Fruit fly (Drosophila melanogaster) whole organism, embryonic: Measurements from ENCODE around the gene Ced-12.

Source experiments
- Ada2b ChIP-seq: fragments of 200-800 bp; sonication (Bioruptor generic); IDR thresholded peaks from 2 replicates; pipeline ENCODE4 v1.3.6; 2022; ENCODE audit warnings: missing biosample characterization, missing genetic modification characterization
- Asciz ChIP-seq: fragments of 200-800 bp; sonication (Bioruptor generic); optimal IDR thresholded peaks from 2 replicates; lab custom pipeline; 2017; ENCODE audit warnings: missing biosample characterization, mild to moderate bottlenecking, missing genetic modification characterization, missing genetic modification reagents
- B-H2 ChIP-seq: fragments of 200-800 bp; sonication (Bioruptor generic); optimal IDR thresholded peaks from 2 replicates; lab custom pipeline; 2018; ENCODE audit warnings: missing biosample characterization, mild to moderate bottlenecking, missing genetic modification characterization
- Bgb ChIP-seq: fragments of 200-800 bp; sonication (Bioruptor generic); IDR thresholded peaks from 2 replicates; pipeline ENCODE4 v1.3.6; 2022; ENCODE audit warnings: missing biosample characterization, missing genetic modification characterization; ENCODE audit not compliant: partially characterized antibody
- BtbVII ChIP-seq: fragments of 200-800 bp; sonication (Bioruptor generic); optimal IDR thresholded peaks from 3 replicates; lab custom pipeline; 2017; ENCODE audit warnings: missing biosample characterization, mild to moderate bottlenecking, missing genetic modification characterization
- CG10431 ChIP-seq: fragments of 200-800 bp; sonication (Bioruptor generic); optimal IDR thresholded peaks from 3 replicates; lab custom pipeline; 2018; ENCODE audit warnings: missing biosample characterization, mild to moderate bottlenecking, missing genetic modification characterization
- CG10565 ChIP-seq: fragments of 200-800 bp; sonication (Bioruptor generic); optimal IDR thresholded peaks from 3 replicates; lab custom pipeline; 2016; ENCODE audit warnings: missing biosample characterization, mild to moderate bottlenecking, missing genetic modification characterization
- CG12071 ChIP-seq: fragments of 200-800 bp; sonication (Bioruptor generic); optimal IDR thresholded peaks from 3 replicates; lab custom pipeline; 2018; ENCODE audit warnings: missing biosample characterization, mild to moderate bottlenecking, missing genetic modification characterization
- CG1233 ChIP-seq: fragments of 200-800 bp; sonication (Bioruptor generic); optimal IDR thresholded peaks from 4 replicates; lab custom pipeline; 2018; ENCODE audit warnings: missing biosample characterization, mild to moderate bottlenecking, missing genetic modification characterization
- CG13287 ChIP-seq: fragments of 200-800 bp; sonication (Bioruptor generic); IDR thresholded peaks from 2 replicates; pipeline ENCODE4 v1.3.6; 2022; ENCODE audit warnings: missing biosample characterization, missing genetic modification characterization; ENCODE audit not compliant: partially characterized antibody
- CG13424 ChIP-seq: fragments of 200-800 bp; sonication (Bioruptor generic); optimal IDR thresholded peaks from 2 replicates; lab custom pipeline; 2019; ENCODE audit warnings: missing biosample characterization, mild to moderate bottlenecking, missing genetic modification characterization, moderate library complexity
- CG15479 ChIP-seq: fragments of 200-800 bp; sonication (Bioruptor generic); optimal IDR thresholded peaks from 3 replicates; lab custom pipeline; 2019; ENCODE audit warnings: missing biosample characterization, mild to moderate bottlenecking, missing genetic modification characterization, moderate library complexity
- CG18619 ChIP-seq: fragments of 200-800 bp; sonication (Bioruptor generic); optimal IDR thresholded peaks from 3 replicates; lab custom pipeline; 2017; ENCODE audit warnings: missing biosample characterization, mild to moderate bottlenecking, missing genetic modification characterization
- CG2116 ChIP-seq: fragments of 200-800 bp; sonication (Bioruptor generic); optimal IDR thresholded peaks from 3 replicates; lab custom pipeline; 2018; ENCODE audit warnings: missing biosample characterization, mild to moderate bottlenecking, missing genetic modification characterization
- CG30403 ChIP-seq: fragments of 200-800 bp; sonication (Bioruptor generic); optimal IDR thresholded peaks from 3 replicates; lab custom pipeline; 2016; ENCODE audit warnings: missing biosample characterization, missing genetic modification characterization
- CG32772 ChIP-seq: fragments of 200-800 bp; sonication (Bioruptor generic); IDR thresholded peaks from 2 replicates; pipeline ENCODE4 v1.3.6; 2022; ENCODE audit warnings: missing biosample characterization, missing genetic modification characterization
- CG7556 ChIP-seq: fragments of 200-800 bp; sonication (Bioruptor generic); optimal IDR thresholded peaks from 2 replicates; lab custom pipeline; 2017; ENCODE audit warnings: missing biosample characterization, mild to moderate bottlenecking, missing genetic modification characterization
- CG8478 ChIP-seq: fragments of >200 bp; optimal IDR thresholded peaks from 2 replicates; lab custom pipeline; 2018
- CG9437 ChIP-seq: fragments of 200-800 bp; sonication (Bioruptor generic); optimal IDR thresholded peaks from 2 replicates; lab custom pipeline; 2018; ENCODE audit warnings: missing biosample characterization, mild to moderate bottlenecking, missing genetic modification characterization
- Dfd ChIP-seq, 2 experiments: fragments of >200 bp; optimal IDR thresholded peaks; 2 replicates each; lab custom pipeline; 2017; ENCODE audit warnings: missing biosample characterization in 2 of 2, missing genetic modification characterization in 2 of 2
- Dip2 ChIP-seq: fragments of 200-800 bp; sonication (Bioruptor generic); IDR thresholded peaks from 2 replicates; pipeline ENCODE4 v1.3.6; 2022; ENCODE audit warnings: missing biosample characterization, missing genetic modification characterization
- Ets65A ChIP-seq: fragments of 200-800 bp; sonication (Bioruptor generic); peaks from one replicate; lab custom pipeline; 2016; ENCODE audit warnings: missing biosample characterization, missing genetic modification characterization
- Kr ChIP-seq: fragments of 200-800 bp; sonication (Bioruptor generic); optimal IDR thresholded peaks from 2 replicates; lab custom pipeline; 2017; ENCODE audit warnings: missing biosample characterization, mild to moderate bottlenecking, missing genetic modification characterization
- MTF-1 ChIP-seq: fragments of 200-800 bp; sonication (Bioruptor generic); optimal IDR thresholded peaks from 2 replicates; lab custom pipeline; 2018; ENCODE audit warnings: missing biosample characterization, mild to moderate bottlenecking, missing genetic modification characterization, borderline replicate concordance
- Nf-YB ChIP-seq: fragments of 200-800 bp; sonication (Bioruptor generic); optimal IDR thresholded peaks from 3 replicates; lab custom pipeline; 2019; ENCODE audit warnings: missing biosample characterization, mild to moderate bottlenecking, missing genetic modification characterization, moderate library complexity
- Nf-YC ChIP-seq: fragments of 200-800 bp; optimal IDR thresholded peaks from 3 replicates; lab custom pipeline; 2019; ENCODE audit warnings: missing biosample characterization, mild to moderate bottlenecking, missing genetic modification characterization, moderate library complexity
- Xrp1 ChIP-seq: fragments of 200-800 bp; sonication (Bioruptor generic); IDR thresholded peaks from 2 replicates; pipeline ENCODE4 v1.3.6; 2022; ENCODE audit warnings: missing biosample characterization, missing genetic modification characterization
- amos ChIP-seq: fragments of 200-800 bp; sonication (Bioruptor generic); IDR thresholded peaks from 2 replicates; pipeline ENCODE4 v1.3.6; 2022; ENCODE audit warnings: missing biosample characterization, missing genetic modification characterization; ENCODE audit not compliant: partially characterized antibody
- ash1 ChIP-seq: fragments of 200-800 bp; sonication (Bioruptor generic); optimal IDR thresholded peaks from 2 replicates; lab custom pipeline; 2018; ENCODE audit warnings: missing biosample characterization, mild to moderate bottlenecking, missing genetic modification characterization
- cad ChIP-seq: fragments of >200 bp; optimal IDR thresholded peaks from 2 replicates; lab custom pipeline; 2017; ENCODE audit warnings: missing biosample characterization, missing genetic modification characterization
- chn ChIP-seq: fragments of 200-800 bp; sonication (Bioruptor generic); optimal IDR thresholded peaks from 2 replicates; lab custom pipeline; 2016; ENCODE audit warnings: missing biosample characterization, missing genetic modification characterization
- corto ChIP-seq: fragments of 200-800 bp; sonication (Bioruptor generic); optimal IDR thresholded peaks from 2 replicates; lab custom pipeline; 2016; ENCODE audit warnings: missing biosample characterization, mild to moderate bottlenecking, missing genetic modification characterization, moderate library complexity
- dmrt99B ChIP-seq: fragments of 200-800 bp; sonication (Bioruptor generic); optimal IDR thresholded peaks from 2 replicates; lab custom pipeline; 2018; ENCODE audit warnings: missing biosample characterization, mild to moderate bottlenecking, missing genetic modification characterization, moderate library complexity
- jing ChIP-seq: fragments of 200-800 bp; sonication (Bioruptor generic); optimal IDR thresholded peaks from 2 replicates; lab custom pipeline; 2018; ENCODE audit warnings: missing biosample characterization, mild to moderate bottlenecking, missing genetic modification characterization
- nmo ChIP-seq: fragments of 200-800 bp; sonication (Bioruptor generic); optimal IDR thresholded peaks from 2 replicates; lab custom pipeline; 2018; ENCODE audit warnings: missing biosample characterization, mild to moderate bottlenecking, missing genetic modification characterization, moderate library complexity
- pan ChIP-seq, 4 experiments: fragments of >200 bp in 3 of 4; fragments of 200-800 bp in 1 of 4; sonication (Bioruptor generic) in 1 of 4; optimal IDR thresholded peaks in 3 of 4; IDR thresholded peaks in 1 of 4; 2 replicates each; pipeline versions ENCODE4 v1.3.6 to Lab custom; 2017 to 2022; ENCODE audit warnings: missing biosample characterization in 2 of 4, missing genetic modification characterization in 2 of 4, mixed read lengths in 1 of 4
- phol ChIP-seq: fragments of 200-800 bp; sonication (Bioruptor generic); optimal IDR thresholded peaks from 3 replicates; lab custom pipeline; 2018; ENCODE audit warnings: missing biosample characterization, mild to moderate bottlenecking, missing genetic modification characterization, moderate library complexity
- prd ChIP-seq, 3 experiments: fragments of >200 bp in 2 of 3; fragments of 200-800 bp in 1 of 3; sonication (Bioruptor generic) in 1 of 3; optimal IDR thresholded peaks in 2 of 3; IDR thresholded peaks in 1 of 3; 2 replicates in 2 of 3; 3 replicates in 1 of 3; pipeline versions ENCODE4 v1.3.6 to Lab custom; 2017 to 2022; ENCODE audit warnings: missing biosample characterization in 1 of 3, missing genetic modification characterization in 1 of 3
- repo ChIP-seq: fragments of 200-800 bp; sonication (Bioruptor generic); optimal IDR thresholded peaks from 2 replicates; lab custom pipeline; 2016; ENCODE audit warnings: missing biosample characterization, missing genetic modification characterization
- slou ChIP-seq: fragments of 200-800 bp; sonication (Bioruptor generic); optimal IDR thresholded peaks from 3 replicates; lab custom pipeline; 2016; ENCODE audit warnings: missing biosample characterization, missing genetic modification characterization
- sr ChIP-seq: fragments of 200-800 bp; sonication (Bioruptor generic); IDR thresholded peaks from 3 replicates; pipeline ENCODE4 v1.3.6; 2022; ENCODE audit warnings: missing biosample characterization, missing genetic modification characterization
- stc ChIP-seq: fragments of 200-800 bp; sonication (Bioruptor generic); IDR thresholded peaks from 2 replicates; pipeline ENCODE4 v1.3.6; 2022; ENCODE audit warnings: missing biosample characterization, missing genetic modification characterization
- tll ChIP-seq, 2 experiments: fragments of 200-800 bp in 1 of 2; fragments of >200 bp in 1 of 2; sonication (Bioruptor generic) in 1 of 2; optimal IDR thresholded peaks; 2 replicates each; lab custom pipeline; 2017 to 2019; ENCODE audit warnings: missing biosample characterization in 2 of 2, missing genetic modification characterization in 2 of 2, mild to moderate bottlenecking in 1 of 2, moderate library complexity in 1 of 2
- trem ChIP-seq: fragments of 200-800 bp; optimal IDR thresholded peaks from 3 replicates; lab custom pipeline; 2019; ENCODE audit warnings: missing biosample characterization, mild to moderate bottlenecking, missing genetic modification characterization, moderate library complexity
- unc-4 ChIP-seq: fragments of 200-800 bp; sonication (Bioruptor generic); IDR thresholded peaks from 2 replicates; pipeline ENCODE4 v1.3.6; 2022; ENCODE audit warnings: missing biosample characterization, missing genetic modification characterization; ENCODE audit not compliant: partially characterized antibody
- wor ChIP-seq: fragments of 200-800 bp; sonication (Bioruptor generic); IDR thresholded peaks from 2 replicates; pipeline ENCODE4 v1.3.6; 2022; ENCODE audit warnings: missing biosample characterization, missing genetic modification characterization
- zen ChIP-seq: fragments of 200-800 bp; sonication (Bioruptor generic); optimal IDR thresholded peaks from 3 replicates; lab custom pipeline; 2018; ENCODE audit warnings: missing biosample characterization, mild to moderate bottlenecking, missing genetic modification characterization, moderate library complexity

The Ced-12 gene

DNA sequence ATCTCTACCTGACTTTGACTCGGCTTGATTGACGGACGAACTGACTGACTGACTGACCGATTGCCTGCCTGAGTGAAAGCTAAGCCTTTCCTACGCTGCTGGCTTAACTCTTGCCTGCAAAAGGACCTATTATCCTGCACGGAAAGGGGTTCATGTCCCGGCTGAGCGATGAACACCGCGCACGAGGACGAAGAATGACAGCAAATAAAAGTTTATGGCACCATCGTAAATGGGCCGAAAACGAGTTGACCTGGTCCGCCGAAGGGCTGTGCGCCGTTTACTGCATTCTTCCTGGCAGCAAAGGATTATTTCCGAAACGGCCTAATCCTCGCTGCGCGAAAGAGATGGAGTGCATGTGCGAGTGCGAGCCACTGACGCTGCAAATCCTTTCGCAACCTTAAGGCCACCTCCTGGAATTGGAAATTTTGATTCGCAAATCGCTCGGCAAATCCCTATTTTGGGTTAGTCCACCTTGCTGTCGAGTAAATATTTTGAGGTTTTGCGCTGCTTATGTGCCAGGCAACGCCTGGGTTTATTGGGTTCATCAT, 16.4 kb upstream of the Ced-12 start (continued):
- TF ChIP-seq prd (optimal IDR thresholded peaks at IDR 0.05; lab: Kevin White, UChicago) (no peak), prd (GFP tag; IDR thresholded peaks at IDR 0.05; lab: Robert Waterston, UW) (peak; percentile 41; the same call in 1 of the 3 replicates), CG15479 (GFP tag; lab: Kevin White, UChicago) (peak; percentile 93), Dfd (GFP tag; optimal IDR thresholded peaks at IDR 0.05; lab: Kevin White, UChicago) (no peak), CG10565 (GFP tag; lab: Kevin White, UChicago) (no peak), CG8478 (lab: Kevin White, UChicago) (peak; percentile 67), amos (GFP tag; lab: Robert Waterston, UW) (0 out of 2 replicates have a peak, but pooled peaks have one; percentile 14), unc-4 (no peak), tll (GFP tag; optimal IDR thresholded peaks at IDR 0.05; lab: Kevin White, UChicago) (peak; percentile 41 to 100), Kr (GFP tag; lab: Kevin White, UChicago) (peak; percentile 73), sr (no peak), Asciz (no peak), chn (no peak), repo (GFP tag; lab: Kevin White, UChicago) (no peak), MTF-1 (GFP tag; lab: Kevin White, UChicago) (no peak), stc (GFP tag; lab: Robert Waterston, UW) (no peak)

DNA sequence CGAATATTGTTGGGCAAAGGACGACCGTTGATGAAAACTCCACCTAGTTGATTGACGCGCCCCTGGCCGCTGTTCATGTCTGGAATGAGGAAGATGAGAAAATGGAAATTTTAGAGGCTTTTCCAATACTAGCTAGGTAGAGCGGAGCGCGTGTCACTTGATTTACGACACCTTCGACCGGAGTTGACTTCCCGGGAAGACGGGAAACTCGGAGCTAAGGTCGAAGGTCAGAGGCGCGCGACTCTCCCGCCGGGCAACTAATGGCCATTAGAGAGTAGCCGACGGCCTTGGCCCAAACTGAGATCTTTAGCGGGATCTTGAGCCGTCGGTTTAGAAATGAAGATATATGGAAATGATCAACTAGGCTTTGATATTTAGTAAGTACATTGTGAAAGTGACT, 12.6 kb upstream of the Ced-12 start:
- TF ChIP-seq zen (peak; percentile 59), ash1 (GFP tag; lab: Kevin White, UChicago) (no peak), CG10431 (no peak), trem (tag; lab: Kevin White, UChicago) (no peak), corto (GFP tag; lab: Kevin White, UChicago) (no peak), CG12071 (GFP tag; lab: Kevin White, UChicago) (no peak), slou (GFP tag; lab: Kevin White, UChicago) (no peak), jing (no peak), phol (tag; lab: Kevin White, UChicago) (no peak), Ada2b (GFP tag; lab: Robert Waterston, UW) (no peak), CG13424 (tag; lab: Kevin White, UChicago) (no peak), CG32772 (GFP tag; lab: Robert Waterston, UW) (no peak), BtbVII (GFP tag; lab: Kevin White, UChicago) (no peak), Xrp1 (GFP tag; lab: Robert Waterston, UW) (no peak), dmrt99B (tag; lab: Kevin White, UChicago) (no peak), CG7556 (GFP tag; lab: Kevin White, UChicago) (no peak), Bgb (GFP tag; lab: Robert Waterston, UW) (no peak), Ets65A (peak; percentile 72), cad (peak; percentile 83), nmo (GFP tag; lab: Kevin White, UChicago) (no peak), CG2116 (no peak)

DNA sequence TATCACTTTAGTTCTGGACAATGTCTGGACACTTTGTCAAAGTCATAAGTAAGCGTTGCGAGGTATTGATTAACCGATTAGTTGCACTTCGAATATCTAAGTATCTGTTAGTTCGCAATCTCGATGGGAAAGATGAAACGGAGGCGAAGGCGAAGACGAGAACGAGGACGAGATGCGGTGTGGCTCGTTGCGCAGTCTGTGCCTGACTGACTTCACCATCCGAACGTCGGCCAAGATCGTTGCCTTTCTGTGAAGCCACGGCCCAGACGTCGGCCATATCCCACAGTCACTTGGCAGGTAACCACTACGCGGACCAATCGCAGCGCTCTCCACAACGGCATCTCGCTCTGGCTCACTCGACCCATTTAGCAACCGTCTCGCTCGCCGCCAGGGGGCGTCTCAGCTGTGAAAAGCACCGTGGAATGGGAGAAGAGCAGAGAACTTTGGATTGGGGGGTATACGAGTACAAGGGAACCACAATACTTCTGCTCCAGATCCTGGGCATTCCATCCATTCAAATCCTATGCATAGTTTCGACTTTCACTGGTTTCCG, 11.9 kb upstream of the Ced-12 start, which contains the start of gene prd:
Gene prd (minus strand): TSS at position 209 of the 553 bp plus-strand sequence.
- TF ChIP-seq Nf-YC (tag; lab: Kevin White, UChicago) (peak; percentile 97), CG30403 (GFP tag; lab: Kevin White, UChicago) (no peak), CG18619 (no peak), prd (optimal IDR thresholded peaks at IDR 0.05; lab: Kevin White, UChicago) (no peak), prd (GFP tag; IDR thresholded peaks at IDR 0.05; lab: Robert Waterston, UW) (peak; percentile 50; the same call in 1 of the 3 replicates), wor (GFP tag; lab: Robert Waterston, UW) (no peak), CG13287 (GFP tag; lab: Robert Waterston, UW) (no peak), Nf-YB (GFP tag; lab: Kevin White, UChicago) (peak; percentile 98), CG1233 (no peak), CG15479 (GFP tag; lab: Kevin White, UChicago) (peak; percentile 76), pan (optimal IDR thresholded peaks at IDR 0.05; lab: Kevin White, UChicago) (no peak), pan (GFP tag; optimal IDR thresholded peaks at IDR 0.05 in 1 of 2, IDR thresholded peaks at IDR 0.05 in 1 of 2) (no peak), CG9437 (GFP tag; lab: Kevin White, UChicago) (no peak), B-H2 (no peak), Dip2 (GFP tag; lab: Robert Waterston, UW) (no peak)
